Fruit fly (Drosophila melanogaster) whole organism, wandering third instar larva: ENCODE results near the gene NHP2.

Experiments
- CG9705 ChIP-seq: fragments of 200-800 bp; sonication (Bioruptor generic); optimal IDR thresholded peaks from 2 replicates; lab custom pipeline; 2018; ENCODE audit warnings: missing biosample characterization, mild to moderate bottlenecking, missing genetic modification characterization
- CrebA ChIP-seq: fragments of 200-800 bp; sonication (Bioruptor generic); optimal IDR thresholded peaks from 2 replicates; lab custom pipeline; 2016; ENCODE audit warnings: missing biosample characterization, mild to moderate bottlenecking, missing genetic modification characterization, borderline replicate concordance
- Dfd ChIP-seq: fragments of >200 bp; optimal IDR thresholded peaks from 2 replicates; lab custom pipeline; 2017; ENCODE audit warnings: missing biosample characterization, missing genetic modification characterization
- Dif ChIP-seq: fragments of 200-275, 200-300 bp; sonication (Bioruptor generic); optimal IDR thresholded peaks from 2 replicates; lab custom pipeline; 2018; ENCODE audit warnings: missing biosample characterization, missing genetic modification characterization; ENCODE audit not compliant: partially characterized antibody
- HLH106 ChIP-seq: fragments of 200-800 bp; optimal IDR thresholded peaks from 3 replicates; lab custom pipeline; 2019; ENCODE audit warnings: missing biosample characterization, mild to moderate bottlenecking, missing genetic modification characterization, moderate library complexity
- Hnf4 ChIP-seq: fragments of 200-800 bp; sonication (Bioruptor generic); optimal IDR thresholded peaks from 2 replicates; lab custom pipeline; 2016; ENCODE audit warnings: missing biosample characterization, mild to moderate bottlenecking, missing genetic modification characterization
- Hr78 ChIP-seq: fragments of >200 bp; optimal IDR thresholded peaks from 2 replicates; lab custom pipeline; 2017; ENCODE audit warnings: missing biosample characterization, missing genetic modification characterization
- Mio ChIP-seq: sonication (Bioruptor generic); optimal IDR thresholded peaks from 2 replicates; lab custom pipeline; 2016; ENCODE audit warnings: missing biosample characterization, missing genetic modification characterization
- N ChIP-seq: fragments of >200 bp; optimal IDR thresholded peaks from 2 replicates; lab custom pipeline; 2018; ENCODE audit warnings: missing biosample characterization, missing external identifiers, missing genetic modification characterization
- OdsH ChIP-seq: fragments of 200-800 bp; sonication (Bioruptor generic); optimal IDR thresholded peaks from 2 replicates; lab custom pipeline; 2016; ENCODE audit warnings: missing biosample characterization, mild to moderate bottlenecking, missing genetic modification characterization
- Rel ChIP-seq, 2 experiments: fragments of 200-800 bp; sonication (Bioruptor generic) in 1 of 2; optimal IDR thresholded peaks; 2 replicates in 1 of 2; 3 replicates in 1 of 2; lab custom pipeline; 2016 to 2019; ENCODE audit warnings: mild to moderate bottlenecking in 2 of 2, missing biosample characterization in 2 of 2, missing genetic modification characterization in 2 of 2, moderate library complexity in 1 of 2
- Sp1 ChIP-seq: fragments of 200-800 bp; sonication (Bioruptor generic); optimal IDR thresholded peaks from 3 replicates; lab custom pipeline; 2019; ENCODE audit warnings: missing biosample characterization, mild to moderate bottlenecking, missing genetic modification characterization, moderate library complexity
- br ChIP-seq: fragments of 200-800 bp; sonication (Bioruptor generic); optimal IDR thresholded peaks from 2 replicates; lab custom pipeline; 2016; ENCODE audit warnings: missing biosample characterization, missing genetic modification characterization
- brk ChIP-seq: fragments of 200-800 bp; sonication (Bioruptor generic); optimal IDR thresholded peaks from 2 replicates; lab custom pipeline; 2016; ENCODE audit warnings: missing biosample characterization, mild to moderate bottlenecking, missing genetic modification characterization
- dl ChIP-seq, 2 experiments: fragments of 175-275, 200-275 bp in 1 of 2; fragments of 200-275 bp in 1 of 2; sonication (Bioruptor generic); optimal IDR thresholded peaks; lab custom pipeline; 2018; ENCODE audit warnings: mild to moderate bottlenecking in 2 of 2, missing biosample characterization in 2 of 2, missing genetic modification characterization in 2 of 2, moderate library complexity in 2 of 2; ENCODE audit not compliant: partially characterized antibody in 2 of 2, insufficient read depth in 1 of 2
- dmrt93B ChIP-seq: fragments of 200-800 bp; sonication (Bioruptor generic); optimal IDR thresholded peaks from 2 replicates; lab custom pipeline; 2018; ENCODE audit warnings: missing biosample characterization, mild to moderate bottlenecking, missing genetic modification characterization
- dsf ChIP-seq: sonication (Bioruptor generic); optimal IDR thresholded peaks from 2 replicates; lab custom pipeline; 2016; ENCODE audit warnings: missing biosample characterization, missing genetic modification characterization, borderline replicate concordance
- ey ChIP-seq: fragments of 200-800 bp; sonication (Bioruptor generic); optimal IDR thresholded peaks from 2 replicates; lab custom pipeline; 2016; ENCODE audit warnings: missing biosample characterization, missing genetic modification characterization
- foxo ChIP-seq, 2 experiments: fragments of 200-800 bp; sonication (Bioruptor generic); optimal IDR thresholded peaks; 2 replicates in 1 of 2; 3 replicates in 1 of 2; lab custom pipeline; 2016 to 2017; ENCODE audit warnings: missing biosample characterization in 2 of 2, missing genetic modification characterization in 2 of 2
- fru ChIP-seq: fragments of 200-800 bp; sonication (Bioruptor generic); optimal IDR thresholded peaks from 3 replicates; lab custom pipeline; 2016; ENCODE audit warnings: missing biosample characterization, mild to moderate bottlenecking, missing genetic modification characterization
- h ChIP-seq: fragments of 200-800 bp; sonication (Bioruptor generic); optimal IDR thresholded peaks from 3 replicates; lab custom pipeline; 2016; ENCODE audit warnings: missing biosample characterization, mild to moderate bottlenecking, missing genetic modification characterization
- lola ChIP-seq: fragments of >200 bp; optimal IDR thresholded peaks from 2 replicates; lab custom pipeline; 2017; ENCODE audit warnings: missing biosample characterization, missing genetic modification characterization
- pan ChIP-seq: fragments of >200 bp; optimal IDR thresholded peaks from 2 replicates; lab custom pipeline; 2017
- psq ChIP-seq: fragments of 200-800 bp; sonication (Bioruptor generic); optimal IDR thresholded peaks from 3 replicates; lab custom pipeline; 2017; ENCODE audit warnings: missing biosample characterization, mild to moderate bottlenecking, missing genetic modification characterization, moderate library complexity
- rgr ChIP-seq: fragments of 200-800 bp; sonication (Bioruptor generic); optimal IDR thresholded peaks from 3 replicates; lab custom pipeline; 2016; ENCODE audit warnings: missing biosample characterization, mild to moderate bottlenecking, missing genetic modification characterization
- sage ChIP-seq: fragments of 200-800 bp; sonication (Bioruptor generic); optimal IDR thresholded peaks from 2 replicates; lab custom pipeline; 2016; ENCODE audit warnings: missing biosample characterization, mild to moderate bottlenecking, missing genetic modification characterization
- sv ChIP-seq: fragments of 200-800 bp; sonication (Bioruptor generic); optimal IDR thresholded peaks from 3 replicates; lab custom pipeline; 2016; ENCODE audit warnings: missing biosample characterization, missing genetic modification characterization
- tai ChIP-seq: sonication (Bioruptor generic); optimal IDR thresholded peaks from 2 replicates; lab custom pipeline; 2016; ENCODE audit warnings: missing biosample characterization, missing genetic modification characterization
- usp ChIP-seq: fragments of >200 bp; optimal IDR thresholded peaks from 2 replicates; lab custom pipeline; 2017; ENCODE audit warnings: missing biosample characterization, missing genetic modification characterization
- woc ChIP-seq: sonication (Bioruptor generic); optimal IDR thresholded peaks from 2 replicates; lab custom pipeline; 2016; ENCODE audit warnings: missing biosample characterization, mild to moderate bottlenecking, missing genetic modification characterization

NHP2 gene

dm6 chr3L:14784949-14785408 is 17.0 kb downstream of the NHP2 start:
- peak; percentile 75 for TF ChIP-seq fru (GFP tag; lab: Kevin White, UChicago)
- TF ChIP-seq sv, result peak; percentile 96
- TF ChIP-seq HLH106, result peak; percentile 73
- TF ChIP-seq psq (GFP tag; lab: Kevin White, UChicago), result peak; percentile 62
- peak; percentile 68 for TF ChIP-seq rgr (GFP tag; lab: Kevin White, UChicago)
- TF ChIP-seq h, result peak; percentile 75
- no peak for TF ChIP-seq CrebA (GFP tag; lab: Kevin White, UChicago)
- TF ChIP-seq sage (GFP tag; lab: Kevin White, UChicago), result peak; percentile 1
- TF ChIP-seq CG9705 (GFP tag; lab: Kevin White, UChicago), result peak; percentile 27
- TF ChIP-seq N (GFP tag; lab: Kevin White, UChicago), result no peak
- TF ChIP-seq Hnf4 (GFP tag; lab: Kevin White, UChicago), result peak; percentile 42
- peak; percentile 48 for TF ChIP-seq brk (GFP tag; lab: Kevin White, UChicago)
- TF ChIP-seq dmrt93B (GFP tag; lab: Kevin White, UChicago), result peak; percentile 69
- TF ChIP-seq Sp1, result peak; percentile 79
- TF ChIP-seq lola (GFP tag; lab: Kevin White, UChicago), result no peak
- peak; percentile 28 for TF ChIP-seq woc (GFP tag; lab: Kevin White, UChicago)
- TF ChIP-seq Mio, result no peak
- peak; percentile 67 for TF ChIP-seq OdsH (GFP tag; lab: Kevin White, UChicago)
- no peak for TF ChIP-seq dsf (GFP tag; lab: Kevin White, UChicago)
- peak in 1 of 2 experiments; percentile 63 for TF ChIP-seq foxo (GFP tag; optimal IDR thresholded peaks at IDR 0.05; lab: Kevin White, UChicago)
- TF ChIP-seq ey (GFP tag; lab: Kevin White, UChicago), result peak; percentile 70
- TF ChIP-seq Rel (GFP tag; optimal IDR thresholded peaks at IDR 0.05; lab: Kevin White, UChicago), result no peak
- TF ChIP-seq Rel (tag; optimal IDR thresholded peaks at IDR 0.05; lab: Kevin White, UChicago), result no peak
- TF ChIP-seq br (GFP tag; lab: Kevin White, UChicago), result peak; percentile 67
- TF ChIP-seq usp (GFP tag; lab: Kevin White, UChicago), result no peak
- peak; percentile 48 for TF ChIP-seq Dfd (GFP tag; lab: Kevin White, UChicago)

DNA sequence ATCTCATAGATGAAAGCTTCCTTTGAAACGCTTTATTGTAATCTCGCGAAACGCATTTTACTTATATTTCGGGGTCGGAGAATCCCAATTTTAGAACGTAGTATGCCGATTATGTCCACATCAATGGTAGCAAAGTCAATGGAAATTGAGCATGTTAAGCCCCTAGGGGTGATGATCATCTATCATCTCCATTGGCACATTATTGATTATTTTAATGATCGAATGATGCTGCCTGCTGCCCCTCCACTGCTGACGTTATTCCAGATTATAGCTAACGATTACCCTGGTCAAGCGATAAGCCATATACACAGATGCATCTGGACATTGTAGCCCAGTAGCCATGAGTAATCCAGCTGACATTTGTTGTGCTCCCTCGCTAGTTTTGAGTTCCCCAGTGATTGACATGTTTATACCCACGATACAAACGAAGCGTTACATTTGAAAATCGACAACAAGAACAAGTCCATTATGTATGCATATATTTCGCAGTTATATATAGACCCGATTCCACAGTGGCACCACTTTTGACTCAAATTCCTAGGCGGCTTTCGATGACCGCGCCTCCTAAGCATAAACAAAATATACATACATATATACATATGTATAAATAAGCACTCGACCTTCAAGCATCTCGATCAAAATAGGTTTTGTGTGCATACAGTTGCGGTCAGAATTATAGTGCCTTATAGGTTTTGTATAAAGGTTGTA is 17.6 kb downstream of the NHP2 start:
- TF ChIP-seq fru (GFP tag; lab: Kevin White, UChicago), result no peak
- no peak for TF ChIP-seq Sp1
- no peak for TF ChIP-seq Mio
- no peak for TF ChIP-seq psq (GFP tag; lab: Kevin White, UChicago)
- no peak for TF ChIP-seq dmrt93B (GFP tag; lab: Kevin White, UChicago)
- no peak for TF ChIP-seq Rel (GFP tag; optimal IDR thresholded peaks at IDR 0.05; lab: Kevin White, UChicago)
- TF ChIP-seq Rel (tag; optimal IDR thresholded peaks at IDR 0.05; lab: Kevin White, UChicago), result peak; percentile 57

- TF ChIP-seq Sp1, result peak; percentile 11
- no peak for TF ChIP-seq sage (GFP tag; lab: Kevin White, UChicago)
- no peak for TF ChIP-seq Rel (GFP tag; optimal IDR thresholded peaks at IDR 0.05; lab: Kevin White, UChicago)
- TF ChIP-seq Rel (tag; optimal IDR thresholded peaks at IDR 0.05; lab: Kevin White, UChicago), result peak; percentile 0
- peak; percentile 73 for TF ChIP-seq h
These were observed 18.7 kb downstream of the NHP2 start for dm6 chr3L:14783363-14783627.

DNA sequence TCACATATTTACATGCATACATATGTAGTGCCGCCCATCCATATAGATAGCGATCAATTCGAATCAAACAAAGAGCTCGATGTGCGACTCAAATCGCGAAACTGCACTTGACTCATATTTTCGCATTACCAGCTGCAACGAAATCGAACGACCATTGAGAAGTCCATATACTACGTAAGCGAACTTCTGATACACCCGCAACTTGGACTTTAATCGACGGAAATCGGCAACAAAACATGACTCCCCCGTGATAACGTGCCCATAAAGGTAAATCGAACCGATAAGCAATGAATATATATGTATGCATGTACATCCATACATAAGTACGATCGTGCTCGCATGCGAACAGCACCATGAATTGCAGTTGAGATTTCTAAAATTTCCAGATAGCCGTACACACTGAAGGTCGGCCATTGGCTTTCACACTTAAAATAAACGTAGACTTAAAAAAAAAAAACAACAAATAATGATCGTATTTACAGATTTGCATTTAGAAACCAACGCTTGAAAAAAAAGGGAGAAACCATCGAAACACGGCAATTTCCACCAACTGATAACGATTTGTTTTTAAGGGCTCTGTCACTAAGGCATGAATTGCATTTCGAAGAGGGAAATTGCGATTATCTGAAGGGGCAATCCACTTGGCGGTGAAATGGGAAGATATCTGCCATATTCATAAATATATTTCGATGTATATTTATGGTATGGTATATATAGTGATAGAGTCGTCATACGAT is 19.2 kb downstream of the NHP2 start:
- no peak for TF ChIP-seq Rel (GFP tag; optimal IDR thresholded peaks at IDR 0.05; lab: Kevin White, UChicago)
- peak; percentile 29 for TF ChIP-seq Rel (tag; optimal IDR thresholded peaks at IDR 0.05; lab: Kevin White, UChicago)
- no peak for TF ChIP-seq sv
- TF ChIP-seq Hnf4 (GFP tag; lab: Kevin White, UChicago), result peak; percentile 71
- TF ChIP-seq, all 38 proteins: peak for 2

dm6 chr3L:14781863-14782218 is 20.1 kb downstream of the NHP2 start:
- TF ChIP-seq h (no peak), Hr78 (no peak), psq (GFP tag; lab: Kevin White, UChicago) (no peak), usp (GFP tag; lab: Kevin White, UChicago) (no peak), rgr (GFP tag; lab: Kevin White, UChicago) (no peak), Dif (GFP tag; lab: Kevin White, UChicago) (no peak), sv (no peak), sage (GFP tag; lab: Kevin White, UChicago) (no peak), dl (GFP tag; optimal IDR thresholded peaks at IDR 0.05; lab: Kevin White, UChicago; ENCODE audit: insufficient read depth in 1 of 2, partially characterized antibody in 2 of 2) (no peak), tai (GFP tag; lab: Kevin White, UChicago) (no peak), Sp1 (no peak), pan (lab: Kevin White, UChicago) (no peak), HLH106 (no peak), Hnf4 (GFP tag; lab: Kevin White, UChicago) (no peak), fru (GFP tag; lab: Kevin White, UChicago) (no peak), CG9705 (GFP tag; lab: Kevin White, UChicago) (no peak)
